Worm (Caenorhabditis elegans) whole organism, early embryonic: ENCODE data around the gene K10F12.7.

Experiments
- B0310.2 ChIP-seq: sonication (generic microtip); optimal IDR thresholded peaks from 2 replicates; lab custom pipeline; 2016; ENCODE audit warnings: mild to moderate bottlenecking, missing genetic modification characterization, missing compliant biosample characterization
- ama-1 ChIP-seq: fragments of 150-350 bp; optimal IDR thresholded peaks from 2 replicates; lab custom pipeline; 2014
- hmbx-1 ChIP-seq: sonication (generic microtip); optimal IDR thresholded peaks from 2 replicates; lab custom pipeline; 2016; ENCODE audit warnings: mild to moderate bottlenecking, missing genetic modification characterization, missing compliant biosample characterization
- tbx-11 ChIP-seq: fragments of 200-800 bp; sonication (Bioruptor generic); IDR thresholded peaks from 2 replicates; pipeline ENCODE4 v1.3.6; 2022; ENCODE audit warnings: missing genetic modification characterization, missing compliant biosample characterization
- tbx-37 ChIP-seq: fragments of 200-800 bp; sonication (Bioruptor generic); conservative IDR thresholded peaks from 2 replicates; pipeline ENCODE4 v1.3.6; 2022; ENCODE audit warnings: missing genetic modification reagents, missing genetic modification characterization, missing compliant biosample characterization

- TF ChIP-seq B0310.2 (tag; lab: Kevin White, UChicago), result peak; percentile 27
- TF ChIP-seq tbx-11, result no peak
- peak; percentile 54 for TF ChIP-seq ama-1
- TF ChIP-seq tbx-37 (GFP tag; lab: Robert Waterston, UW), result no peak
- TF ChIP-seq hmbx-1 (tag; lab: Kevin White, UChicago), result no peak
Measured at ce11 chrIII:343346-344220, 38.8 kb downstream of the K10F12.7 start.
